Worm (Caenorhabditis elegans): ENCODE data around the gene R09A8.9.

- no peak for TF ChIP-seq tab-1 (GFP tag; IDR thresholded peaks at IDR 0.05)
- TF ChIP-seq ztf-29 (GFP tag; IDR thresholded peaks at IDR 0.05) = no peak
- no peak for TF ChIP-seq ref-1 (GFP tag; conservative IDR thresholded peaks at IDR 0.05)
- TF ChIP-seq klf-2 (GFP tag; conservative IDR thresholded peaks at IDR 0.05) = no peak
- no peak for TF ChIP-seq ztf-23 (GFP tag; IDR thresholded peaks at IDR 0.05)
These were observed 7.8 kb upstream of the R09A8.9 start for ce11 chrX:12595954-12596353.

All from whole organism, midembryonic.